Worm (Caenorhabditis elegans) whole organism, L4 larva: ENCODE results near the gene nhr-146.

Experiments used
- F26F4.8 ChIP-seq: fragments of 200-800 bp; sonication (Bioruptor generic); conservative IDR thresholded peaks from 2 replicates; pipeline ENCODE4 v1.3.6; 2022; ENCODE audit warnings: missing genetic modification characterization, missing compliant biosample characterization
- F44E2.7 ChIP-seq: fragments of 200-800 bp; sonication (Bioruptor generic); IDR thresholded peaks from 2 replicates; pipeline ENCODE4 v2.1.2; 2022; ENCODE audit warnings: missing genetic modification characterization, missing compliant biosample characterization
- F49E8.2 ChIP-seq: sonication (generic microtip); optimal IDR thresholded peaks from 2 replicates; lab custom pipeline; 2016; ENCODE audit warnings: missing compliant biosample characterization, mild to moderate bottlenecking, missing genetic modification characterization, borderline replicate concordance
- T26A8.4 ChIP-seq: fragments of 200-800 bp; sonication (Bioruptor generic); IDR thresholded peaks from 2 replicates; pipeline ENCODE4 v1.3.6; 2022; ENCODE audit warnings: missing genetic modification characterization, missing compliant biosample characterization
- Y75B8A.6 ChIP-seq: fragments of 200-800 bp; sonication (Bioruptor generic); IDR thresholded peaks from 2 replicates; pipeline ENCODE4 v1.3.6; 2022; ENCODE audit warnings: missing genetic modification reagents, missing genetic modification characterization, missing compliant biosample characterization
- ZK337.2 ChIP-seq: fragments of 200-800 bp; sonication (Bioruptor generic); IDR thresholded peaks from 2 replicates; pipeline ENCODE4 v1.3.6; 2022; ENCODE audit warnings: missing genetic modification reagents, missing genetic modification characterization, missing compliant biosample characterization
- ZK546.5 ChIP-seq, 2 experiments: sonication (generic microtip); optimal IDR thresholded peaks; 2 replicates each; lab custom pipeline; 2017; ENCODE audit warnings: missing biosample characterization in 2 of 2, missing genetic modification characterization in 2 of 2
- aha-1 ChIP-seq: fragments of 150-350 bp; peaks from one replicate; lab custom pipeline; 2014; ENCODE audit warnings: missing biosample characterization, missing genetic modification characterization
- arid-1 ChIP-seq: fragments of 200-800 bp; sonication (Bioruptor generic); conservative IDR thresholded peaks from 2 replicates; pipeline ENCODE4 v1.3.6; 2022; ENCODE audit warnings: missing genetic modification reagents, missing genetic modification characterization, missing compliant biosample characterization
- attf-4 ChIP-seq: sonication (generic microtip); optimal IDR thresholded peaks from 3 replicates; lab custom pipeline; 2017; ENCODE audit warnings: missing biosample characterization, missing genetic modification characterization
- ceh-28 ChIP-seq: fragments of 150-350 bp; optimal IDR thresholded peaks from 2 replicates; lab custom pipeline; 2014; ENCODE audit warnings: missing biosample characterization, missing genetic modification reagents, missing genetic modification characterization
- ceh-62 ChIP-seq: sonication (generic microtip); optimal IDR thresholded peaks from 2 replicates; lab custom pipeline; 2017; ENCODE audit warnings: missing biosample characterization, missing genetic modification characterization
- ctbp-1 ChIP-seq: fragments of 200-800 bp; sonication (Bioruptor generic); IDR thresholded peaks from 2 replicates; pipeline ENCODE4 v1.3.6; 2022; ENCODE audit warnings: missing genetic modification reagents, missing genetic modification characterization, missing compliant biosample characterization
- dmd-8 ChIP-seq: fragments of 200-800 bp; sonication (Bioruptor generic); IDR thresholded peaks from 2 replicates; pipeline ENCODE4 v1.3.6; 2022; ENCODE audit warnings: missing genetic modification characterization, missing compliant biosample characterization
- egl-43 ChIP-seq: fragments of 200-800 bp; sonication (Bioruptor generic); IDR thresholded peaks from 2 replicates; pipeline ENCODE4 v1.3.6; 2022; ENCODE audit warnings: missing genetic modification reagents, missing genetic modification characterization, missing compliant biosample characterization
- fkh-10 ChIP-seq: fragments of 150-350 bp; optimal IDR thresholded peaks from 2 replicates; lab custom pipeline; 2014; ENCODE audit warnings: missing biosample characterization, missing genetic modification reagents, missing genetic modification characterization
- gei-8 ChIP-seq: fragments of 200-800 bp; sonication (Bioruptor generic); optimal IDR thresholded peaks from 2 replicates; lab custom pipeline; 2018; ENCODE audit warnings: mild to moderate bottlenecking, missing genetic modification characterization, missing compliant biosample characterization
- hlh-30 ChIP-seq: sonication (generic microtip); optimal IDR thresholded peaks from 2 replicates; lab custom pipeline; 2017; ENCODE audit warnings: antibody characterized with exemption, mild to moderate bottlenecking, missing genetic modification characterization, missing compliant biosample characterization; ENCODE audit not compliant: insufficient read depth
- hmg-1.1 ChIP-seq: fragments of 200-800 bp; sonication (Bioruptor generic); IDR thresholded peaks from 2 replicates; pipeline ENCODE4 v1.3.6; 2022; ENCODE audit warnings: missing genetic modification reagents, missing genetic modification characterization, missing compliant biosample characterization
- jun-1 ChIP-seq: fragments of 150-350 bp; optimal IDR thresholded peaks from 2 replicates; lab custom pipeline; 2014; ENCODE audit warnings: missing biosample characterization, missing genetic modification reagents, missing genetic modification characterization
- lin-1 ChIP-seq: fragments of 200-800 bp; sonication (Bioruptor generic); IDR thresholded peaks from 2 replicates; pipeline ENCODE4 v1.3.6; 2022; ENCODE audit warnings: missing genetic modification reagents, missing genetic modification characterization, missing compliant biosample characterization
- lin-13 ChIP-seq: fragments of 150-350 bp; optimal IDR thresholded peaks from 2 replicates; lab custom pipeline; 2014; ENCODE audit warnings: missing biosample characterization, missing genetic modification reagents, missing genetic modification characterization
- lin-15B ChIP-seq: fragments of 150-350 bp; sonication (generic microtip); optimal IDR thresholded peaks from 3 replicates; lab custom pipeline; 2014; ENCODE audit warnings: missing biosample characterization, missing genetic modification characterization
- lin-29 ChIP-seq: fragments of 200-800 bp; sonication (Bioruptor generic); IDR thresholded peaks from 2 replicates; pipeline ENCODE4 v1.3.6; 2022; ENCODE audit warnings: missing genetic modification reagents, missing genetic modification characterization, missing compliant biosample characterization
- lin-38 ChIP-seq: fragments of 200-800 bp; sonication (Bioruptor generic); IDR thresholded peaks from 2 replicates; pipeline ENCODE4 v1.3.6; 2022; ENCODE audit warnings: missing genetic modification reagents, missing genetic modification characterization, missing compliant biosample characterization
- lsy-2 ChIP-seq, 2 experiments: fragments of 150-350 bp in 1 of 2; sonication (generic microtip) in 1 of 2; optimal IDR thresholded peaks; 2 replicates each; lab custom pipeline; 2014 to 2017; ENCODE audit warnings: missing biosample characterization in 2 of 2, missing genetic modification characterization in 2 of 2
- mdl-1 ChIP-seq, 2 experiments: fragments of 150-350 bp in 1 of 2; sonication (generic microtip) in 1 of 2; optimal IDR thresholded peaks; 2 replicates each; lab custom pipeline; 2014 to 2017; ENCODE audit warnings: missing biosample characterization in 2 of 2, missing genetic modification characterization in 2 of 2
- mdt-29 ChIP-seq: fragments of 200-800 bp; sonication (Bioruptor generic); IDR thresholded peaks from 2 replicates; pipeline ENCODE4 v1.3.6; 2022; ENCODE audit warnings: missing genetic modification reagents, missing genetic modification characterization, missing compliant biosample characterization
- nhr-102 ChIP-seq: sonication (generic microtip); optimal IDR thresholded peaks from 2 replicates; lab custom pipeline; 2016; ENCODE audit warnings: mild to moderate bottlenecking, missing genetic modification characterization, moderate library complexity, missing compliant biosample characterization
- nhr-111 ChIP-seq: fragments of 200-800 bp; sonication (Bioruptor generic); optimal IDR thresholded peaks from 2 replicates; lab custom pipeline; 2018; ENCODE audit warnings: mild to moderate bottlenecking, missing genetic modification characterization, missing compliant biosample characterization
- nhr-28 ChIP-seq: fragments of 150-350 bp; optimal IDR thresholded peaks from 2 replicates; lab custom pipeline; 2014; ENCODE audit warnings: missing biosample characterization, missing genetic modification characterization
- nhr-42 ChIP-seq: fragments of 200-800 bp; sonication (Bioruptor generic); IDR thresholded peaks from 2 replicates; pipeline ENCODE4 v1.3.6; 2022; ENCODE audit warnings: missing genetic modification characterization, missing compliant biosample characterization
- nhr-6 ChIP-seq: fragments of 150-350 bp; optimal IDR thresholded peaks from 2 replicates; lab custom pipeline; 2014; ENCODE audit warnings: missing biosample characterization, missing genetic modification characterization
- nhr-77 ChIP-seq: fragments of 150-350 bp; optimal IDR thresholded peaks from 2 replicates; lab custom pipeline; 2014; ENCODE audit warnings: missing biosample characterization, missing genetic modification characterization
- pha-4 ChIP-seq, 2 experiments: fragments of 150-350 bp in 1 of 2; fragments of 200-800 bp in 1 of 2; sonication (Bioruptor generic) in 1 of 2; IDR thresholded peaks in 1 of 2; optimal IDR thresholded peaks in 1 of 2; 2 replicates each; pipeline versions ENCODE4 v1.3.6 to Lab custom; 2014 to 2022; ENCODE audit warnings: missing genetic modification characterization in 2 of 2, missing genetic modification reagents in 2 of 2, missing biosample characterization in 1 of 2, missing compliant biosample characterization in 1 of 2
- php-3 ChIP-seq: fragments of 200-800 bp; sonication (Bioruptor generic); IDR thresholded peaks from 2 replicates; pipeline ENCODE4 v1.3.6; 2022; ENCODE audit warnings: missing genetic modification reagents, missing genetic modification characterization, missing compliant biosample characterization
- rbr-2 ChIP-seq: sonication (generic microtip); optimal IDR thresholded peaks from 2 replicates; lab custom pipeline; 2016; ENCODE audit warnings: missing genotype, missing genetic modification characterization, missing compliant biosample characterization
- sdz-12 ChIP-seq: fragments of 200-800 bp; sonication (Bioruptor generic); optimal IDR thresholded peaks from 2 replicates; lab custom pipeline; 2018; ENCODE audit warnings: mild to moderate bottlenecking, missing genetic modification characterization, missing compliant biosample characterization
- skn-1 ChIP-seq: fragments of 150-350 bp; optimal IDR thresholded peaks from 2 replicates; lab custom pipeline; 2014; ENCODE audit warnings: missing biosample characterization, missing genetic modification characterization
- snpc-4 ChIP-seq: fragments of 150-350 bp; optimal IDR thresholded peaks from 2 replicates; lab custom pipeline; 2014; ENCODE audit warnings: missing biosample characterization, missing genetic modification characterization
- spr-1 ChIP-seq: sonication (generic microtip); optimal IDR thresholded peaks from 2 replicates; lab custom pipeline; 2016; ENCODE audit warnings: mild to moderate bottlenecking, missing genetic modification characterization, missing compliant biosample characterization
- spr-3 ChIP-seq: fragments of 200-800 bp; sonication (Bioruptor generic); optimal IDR thresholded peaks from 2 replicates; lab custom pipeline; 2018; ENCODE audit warnings: mild to moderate bottlenecking, missing genetic modification characterization, missing compliant biosample characterization
- tag-97 ChIP-seq: fragments of 200-800 bp; sonication (Bioruptor generic); IDR thresholded peaks from 2 replicates; pipeline ENCODE4 v1.3.6; 2022; ENCODE audit warnings: missing genetic modification characterization, missing compliant biosample characterization
- unc-62 ChIP-seq, 3 experiments: fragments of 150-350 bp in 1 of 3; sonication (generic microtip); optimal IDR thresholded peaks in 2 of 3; peaks in 1 of 3; 1 replicate in 1 of 3; 2 replicates in 2 of 3; lab custom pipeline; 2014 to 2017; ENCODE audit warnings: missing biosample characterization in 3 of 3, missing genetic modification characterization in 3 of 3, missing genetic modification reagents in 3 of 3, missing genotype in 1 of 3
- vab-7 ChIP-seq: fragments of 200-800 bp; sonication (Bioruptor generic); IDR thresholded peaks from 2 replicates; pipeline ENCODE4 v1.3.6; 2022; ENCODE audit warnings: missing genetic modification reagents, missing genetic modification characterization, missing compliant biosample characterization
- zag-1 ChIP-seq: fragments of 150-350 bp; optimal IDR thresholded peaks from 2 replicates; lab custom pipeline; 2014; ENCODE audit warnings: missing biosample characterization, missing genetic modification characterization
- zfp-2 ChIP-seq: sonication (generic microtip); optimal IDR thresholded peaks from 2 replicates; lab custom pipeline; 2016; ENCODE audit warnings: mild to moderate bottlenecking, missing genetic modification characterization, missing compliant biosample characterization
- zfp-3 ChIP-seq: fragments of 200-800 bp; sonication (Bioruptor generic); conservative IDR thresholded peaks from 2 replicates; pipeline ENCODE4 v1.3.6; 2022; ENCODE audit warnings: missing genetic modification reagents, missing genetic modification characterization, missing compliant biosample characterization
- ztf-7 ChIP-seq: fragments of 150-350 bp; optimal IDR thresholded peaks from 2 replicates; lab custom pipeline; 2014; ENCODE audit warnings: missing biosample characterization, missing genetic modification characterization

nhr-146 gene

ce11 chrIV:1659045-1659741 lies 32.6 kb downstream of the nhr-146 start, which contains the start of gene rps-28 (continued):
- TF ChIP-seq zfp-3: peak; percentile 88
- TF ChIP-seq lin-13 (GFP tag; lab: Kevin White, UChicago): peak; percentile 97
- TF ChIP-seq fkh-10 (GFP tag; lab: Kevin White, UChicago): peak; percentile 95
- TF ChIP-seq hlh-30 (tag; lab: Kevin White, UChicago): peak; percentile 94
- no peak for TF ChIP-seq skn-1
- TF ChIP-seq snpc-4 (tag; lab: Kevin White, UChicago): peak; percentile 39
- peak; percentile 96 for TF ChIP-seq vab-7 (GFP tag; lab: Robert Waterston, UW)
- TF ChIP-seq ceh-62: no peak
- TF ChIP-seq F26F4.8 (GFP tag; lab: Robert Waterston, UW): no peak
- no peak for TF ChIP-seq gei-8 (GFP tag; lab: Kevin White, UChicago)
- no peak for TF ChIP-seq nhr-111 (GFP tag; lab: Kevin White, UChicago)
- TF ChIP-seq jun-1 (tag; lab: Kevin White, UChicago): peak; percentile 75
- TF ChIP-seq spr-3 (GFP tag; lab: Kevin White, UChicago): peak; percentile 86
- TF ChIP-seq tag-97 (GFP tag; lab: Robert Waterston, UW): no peak
- peak; percentile 90 for TF ChIP-seq egl-43
- peak; percentile 86 for TF ChIP-seq nhr-42 (GFP tag; lab: Robert Waterston, UW)
- TF ChIP-seq hmg-1.1 (GFP tag; lab: Robert Waterston, UW): peak; percentile 96
- TF ChIP-seq arid-1: peak; percentile 90
- peak; percentile 90 for TF ChIP-seq nhr-6 (tag; lab: Kevin White, UChicago)
- TF ChIP-seq rbr-2: peak; percentile 97
- TF ChIP-seq dmd-8: 0 out of 2 replicates have a peak, but pooled peaks have one; percentile 17
- TF ChIP-seq F44E2.7: no peak
- peak in 1 of 2 experiments; percentile 73 for TF ChIP-seq ZK546.5 (tag; optimal IDR thresholded peaks at IDR 0.05; lab: Kevin White, UChicago)
- peak; percentile 90 for TF ChIP-seq lin-1 (GFP tag; lab: Robert Waterston, UW)
- peak; percentile 65; the same call in 1 of the 2 replicates for TF ChIP-seq mdt-29 (GFP tag; lab: Robert Waterston, UW)
- TF ChIP-seq nhr-102 (tag; lab: Kevin White, UChicago): peak; percentile 87
- TF ChIP-seq lin-38 (GFP tag; lab: Robert Waterston, UW): peak; percentile 93
- peak; percentile 95 for TF ChIP-seq nhr-28 (tag; lab: Kevin White, UChicago)
- peak; percentile 74 for TF ChIP-seq zfp-2 (tag; lab: Kevin White, UChicago)
- peak; percentile 89 for TF ChIP-seq F49E8.2 (tag; lab: Kevin White, UChicago)
- TF ChIP-seq pha-4 (GFP tag; IDR thresholded peaks at IDR 0.05; lab: Robert Waterston, UW): peak; percentile 86
- TF ChIP-seq pha-4 (tag; optimal IDR thresholded peaks at IDR 0.05; lab: Kevin White, UChicago): peak; percentile 86
- TF ChIP-seq ztf-7 (tag; lab: Kevin White, UChicago): peak; percentile 84
- TF ChIP-seq ctbp-1 (GFP tag; lab: Robert Waterston, UW): peak; percentile 78
- no peak for TF ChIP-seq sdz-12
- peak; percentile 98 for TF ChIP-seq nhr-77 (tag; lab: Kevin White, UChicago)
- TF ChIP-seq mdl-1 (tag; optimal IDR thresholded peaks at IDR 0.05; lab: Kevin White, UChicago): peak in 1 of 2 experiments; percentile 80
- TF ChIP-seq ZK337.2 (GFP tag; lab: Robert Waterston, UW): peak; percentile 69; the same call in 1 of the 2 replicates
- TF ChIP-seq lsy-2 (tag; optimal IDR thresholded peaks at IDR 0.05; lab: Kevin White, UChicago): peak; percentile 87 to 96
- no peak for TF ChIP-seq attf-4 (tag; lab: Kevin White, UChicago)
- TF ChIP-seq zag-1 (tag; lab: Kevin White, UChicago): peak; percentile 19
- peak; percentile 91 for TF ChIP-seq php-3
- peak in 1 of 2 experiments; percentile 92 for TF ChIP-seq unc-62 (GFP tag; optimal IDR thresholded peaks at IDR 0.05 in 1 of 2; lab: Kevin White, UChicago)
- no peak for TF ChIP-seq unc-62 (tag; optimal IDR thresholded peaks at IDR 0.05; lab: Kevin White, UChicago)
- peak; percentile 72 for TF ChIP-seq ceh-28 (tag; lab: Kevin White, UChicago)
- peak; percentile 91 for TF ChIP-seq T26A8.4 (GFP tag; lab: Robert Waterston, UW)
- TF ChIP-seq aha-1 (tag; lab: Kevin White, UChicago): peak; percentile 100
- no peak for TF ChIP-seq Y75B8A.6 (GFP tag; lab: Robert Waterston, UW)
- peak; percentile 60 for TF ChIP-seq lin-15B (tag; lab: Kevin White, UChicago)
- TF ChIP-seq spr-1 (tag; lab: Kevin White, UChicago): peak; percentile 90
- peak; percentile 89 for TF ChIP-seq lin-29 (GFP tag; lab: Robert Waterston, UW)
